Fruit fly (Drosophila melanogaster): ENCODE results near the gene Papst2.

Gene Papst2

dm6 chr3L:17016576-17016917 lies 26.1 kb upstream of the Papst2 start (continued):
- no peak for TF ChIP-seq Dp (GFP tag; optimal IDR thresholded peaks at IDR 0.05)
- peak; percentile 53 for TF ChIP-seq MBD-R2 (GFP tag; IDR thresholded peaks at IDR 0.05)
- no peak for TF ChIP-seq Poxn (GFP tag; IDR thresholded peaks at IDR 0.05)
- no peak for TF ChIP-seq CG17829 (tag; optimal IDR thresholded peaks at IDR 0.05)
- TF ChIP-seq stwl (tag; optimal IDR thresholded peaks at IDR 0.05): no peak
- TF ChIP-seq NC2α (GFP tag; optimal IDR thresholded peaks at IDR 0.05): no peak
- no peak for TF ChIP-seq CG15601 (tag; optimal IDR thresholded peaks at IDR 0.05)
- no peak for TF ChIP-seq CG2712 (tag; optimal IDR thresholded peaks at IDR 0.05)
- no peak for TF ChIP-seq CG11504 (tag; optimal IDR thresholded peaks at IDR 0.05)
- no peak for TF ChIP-seq CG8765 (GFP tag; IDR thresholded peaks at IDR 0.05)
- no peak for TF ChIP-seq cwo (GFP tag; optimal IDR thresholded peaks at IDR 0.05)
- TF ChIP-seq CG10366 (GFP tag; IDR thresholded peaks at IDR 0.05): no peak
- no peak for TF ChIP-seq CoRest (tag; optimal IDR thresholded peaks at IDR 0.05)
- no peak for TF ChIP-seq Atf3 (GFP tag; optimal IDR thresholded peaks at IDR 0.05)
- no peak for TF ChIP-seq dmrt11E (tag; optimal IDR thresholded peaks at IDR 0.05)
- no peak for TF ChIP-seq gcm2 (GFP tag; optimal IDR thresholded peaks at IDR 0.05)
- no peak for TF ChIP-seq CG6272 (GFP tag; IDR thresholded peaks at IDR 0.05)
- TF ChIP-seq CG4360 (GFP tag; IDR thresholded peaks at IDR 0.05): no peak
- TF ChIP-seq unc-4 (GFP tag; IDR thresholded peaks at IDR 0.05; ENCODE audit: partially characterized antibody): peak; percentile 9; the same call in 1 of the 2 replicates
- no peak for TF ChIP-seq CG9932 (GFP tag; IDR thresholded peaks at IDR 0.05)
- TF ChIP-seq ssp (GFP tag; IDR thresholded peaks at IDR 0.05): no peak
- no peak for TF ChIP-seq Neu2 (GFP tag; optimal IDR thresholded peaks at IDR 0.05; ENCODE audit: borderline replicate concordance)
- no peak for TF ChIP-seq trh (GFP tag; optimal IDR thresholded peaks at IDR 0.05)
- TF ChIP-seq Meics (GFP tag; optimal IDR thresholded peaks at IDR 0.05): no peak
- 0 out of 3 replicates have a peak, but pooled peaks have one; percentile 3 for TF ChIP-seq HLH4C (GFP tag; IDR thresholded peaks at IDR 0.05; ENCODE audit: partially characterized antibody)
- no peak for TF ChIP-seq chn (GFP tag; optimal IDR thresholded peaks at IDR 0.05)
- peak; percentile 1; the same call in 1 of the 3 replicates for TF ChIP-seq ci (GFP tag; IDR thresholded peaks at IDR 0.05)
- no peak for TF ChIP-seq TFAM (GFP tag; optimal IDR thresholded peaks at IDR 0.05)
- TF ChIP-seq CG8089 (GFP tag; optimal IDR thresholded peaks at IDR 0.05): no peak
- peak; percentile 52 for TF ChIP-seq MESR4 (GFP tag; optimal IDR thresholded peaks at IDR 0.05)
- no peak for TF ChIP-seq CG17385 (GFP tag; optimal IDR thresholded peaks at IDR 0.05)
- no peak for TF ChIP-seq bab2 (GFP tag; optimal IDR thresholded peaks at IDR 0.05)
- TF ChIP-seq CG6689 (GFP tag; IDR thresholded peaks at IDR 0.05): no peak
- no peak for TF ChIP-seq Eip74EF (GFP tag; optimal IDR thresholded peaks at IDR 0.05)
- no peak for TF ChIP-seq CG2202 (tag; optimal IDR thresholded peaks at IDR 0.05)
- TF ChIP-seq CG10543 (GFP tag; optimal IDR thresholded peaks at IDR 0.05): no peak
- no peak for TF ChIP-seq ro (GFP tag; IDR thresholded peaks at IDR 0.05)
- no peak for TF ChIP-seq Xrp1 (GFP tag; IDR thresholded peaks at IDR 0.05)
- no peak for TF ChIP-seq slbo (GFP tag; IDR thresholded peaks at IDR 0.05)
- no peak for TF ChIP-seq eve (GFP tag; optimal IDR thresholded peaks at IDR 0.05)
- TF ChIP-seq B-H2 (GFP tag; optimal IDR thresholded peaks at IDR 0.05): no peak
- TF ChIP-seq BtbVII (GFP tag; optimal IDR thresholded peaks at IDR 0.05): no peak
- no peak for TF ChIP-seq sc (optimal IDR thresholded peaks at IDR 0.05)
- TF ChIP-seq sc (GFP tag; optimal IDR thresholded peaks at IDR 0.05): no peak
- no peak for TF ChIP-seq CG8924 (tag; optimal IDR thresholded peaks at IDR 0.05)
- TF ChIP-seq CG12155 (GFP tag; optimal IDR thresholded peaks at IDR 0.05): no peak
- no peak for TF ChIP-seq zen2 (GFP tag; IDR thresholded peaks at IDR 0.05; ENCODE audit: partially characterized antibody)
- TF ChIP-seq CG11696 (GFP tag; IDR thresholded peaks at IDR 0.05): no peak
- no peak for TF ChIP-seq Dad (GFP tag; optimal IDR thresholded peaks at IDR 0.05)
- TF ChIP-seq bsh (GFP tag; optimal IDR thresholded peaks at IDR 0.05): no peak
- no peak for TF ChIP-seq Doc3 (GFP tag; IDR thresholded peaks at IDR 0.05; ENCODE audit: partially characterized antibody)
- TF ChIP-seq pfk (GFP tag; optimal IDR thresholded peaks at IDR 0.05): no peak

Data from whole organism, embryonic.